Fruit fly (Drosophila melanogaster) whole organism, embryonic: ENCODE data around the gene IleRS-m.

Experiments used
- Atf-2 ChIP-seq: fragments of 200-800 bp; sonication (Bioruptor generic); optimal IDR thresholded peaks from 2 replicates; lab custom pipeline; 2016; ENCODE audit warnings: missing biosample characterization, missing genetic modification characterization
- Blimp-1 ChIP-seq: fragments of 200-800 bp; sonication (Bioruptor generic); optimal IDR thresholded peaks from 3 replicates; lab custom pipeline; 2018; ENCODE audit warnings: missing biosample characterization, missing genetic modification characterization, mild to moderate bottlenecking, moderate library complexity, missing genetic modification reagents
- CG1529 ChIP-seq: fragments of 200-800 bp; sonication (Bioruptor generic); optimal IDR thresholded peaks from 3 replicates; lab custom pipeline; 2018; ENCODE audit warnings: missing biosample characterization, missing genetic modification characterization
- CG1602 ChIP-seq: fragments of 200-800 bp; sonication (Bioruptor generic); optimal IDR thresholded peaks from 3 replicates; lab custom pipeline; 2016; ENCODE audit warnings: missing biosample characterization, missing genetic modification characterization
- CG1647 ChIP-seq: fragments of 200-800 bp; sonication (Bioruptor generic); optimal IDR thresholded peaks from 3 replicates; lab custom pipeline; 2016; ENCODE audit warnings: missing biosample characterization, missing genetic modification characterization
- CG17186 ChIP-seq: fragments of 200-800 bp; sonication (Bioruptor generic); optimal IDR thresholded peaks from 3 replicates; lab custom pipeline; 2017; ENCODE audit warnings: missing biosample characterization, missing genetic modification reagents, missing genetic modification characterization
- CG18262 ChIP-seq: fragments of 200-800 bp; optimal IDR thresholded peaks from 3 replicates; lab custom pipeline; 2019; ENCODE audit warnings: missing biosample characterization, mild to moderate bottlenecking, missing genetic modification characterization, moderate library complexity
- CG2116 ChIP-seq: fragments of 200-800 bp; sonication (Bioruptor generic); optimal IDR thresholded peaks from 3 replicates; lab custom pipeline; 2018; ENCODE audit warnings: missing biosample characterization, mild to moderate bottlenecking, missing genetic modification characterization
- CG2120 ChIP-seq: fragments of 200-800 bp; sonication (Bioruptor generic); optimal IDR thresholded peaks from 3 replicates; lab custom pipeline; 2016; ENCODE audit warnings: missing biosample characterization, missing genetic modification characterization
- CG2129 ChIP-seq: fragments of 200-800 bp; sonication (Bioruptor generic); IDR thresholded peaks from 2 replicates; pipeline ENCODE4 v1.3.6; 2022; ENCODE audit warnings: missing biosample characterization, missing genetic modification characterization; ENCODE audit not compliant: partially characterized antibody
- CG31388 ChIP-seq: fragments of 200-800 bp; sonication (Bioruptor generic); optimal IDR thresholded peaks from 2 replicates; lab custom pipeline; 2016; ENCODE audit warnings: missing biosample characterization, missing genetic modification characterization
- CG32532 ChIP-seq: fragments of 200-800 bp; sonication (Bioruptor generic); IDR thresholded peaks from 2 replicates; pipeline ENCODE4 v1.3.6; 2022; ENCODE audit warnings: missing biosample characterization, missing genetic modification characterization
- CG42726 ChIP-seq: fragments of 200-800 bp; sonication (Bioruptor generic); IDR thresholded peaks from 2 replicates; pipeline ENCODE4 v1.3.6; 2022; ENCODE audit warnings: missing biosample characterization, missing genetic modification characterization; ENCODE audit not compliant: partially characterized antibody
- CG43689 ChIP-seq: fragments of 200-800 bp; sonication (Bioruptor generic); IDR thresholded peaks from 2 replicates; pipeline ENCODE4 v1.3.6; 2022; ENCODE audit warnings: missing biosample characterization, missing genetic modification characterization
- CG6254 ChIP-seq: fragments of 200-800 bp; sonication (Bioruptor generic); optimal IDR thresholded peaks from 3 replicates; lab custom pipeline; 2017; ENCODE audit warnings: mild to moderate bottlenecking, missing biosample characterization, missing genetic modification reagents, missing genetic modification characterization
- Elba2 ChIP-seq: fragments of 200-800 bp; sonication (Bioruptor generic); optimal IDR thresholded peaks from 3 replicates; lab custom pipeline; 2016; ENCODE audit warnings: missing biosample characterization, missing genetic modification characterization
- Ets97D ChIP-seq: fragments of 200-800 bp; sonication (Bioruptor generic); optimal IDR thresholded peaks from 3 replicates; lab custom pipeline; 2016; ENCODE audit warnings: missing biosample characterization, missing genetic modification characterization
- Hand ChIP-seq: fragments of 200-800 bp; sonication (Bioruptor generic); optimal IDR thresholded peaks from 2 replicates; lab custom pipeline; 2017; ENCODE audit warnings: mild to moderate bottlenecking, missing biosample characterization, missing genetic modification reagents, missing genetic modification characterization
- HmgZ ChIP-seq: fragments of 200-800 bp; sonication (Bioruptor generic); optimal IDR thresholded peaks from 2 replicates; lab custom pipeline; 2018; ENCODE audit warnings: missing biosample characterization, mild to moderate bottlenecking, missing genetic modification characterization
- MESR4 ChIP-seq: fragments of 200-800 bp; sonication (Bioruptor generic); optimal IDR thresholded peaks from 2 replicates; lab custom pipeline; 2018; ENCODE audit warnings: missing biosample characterization, mild to moderate bottlenecking, missing genetic modification characterization, moderate library complexity
- Myb ChIP-seq: fragments of 200-800 bp; sonication (Bioruptor generic); optimal IDR thresholded peaks from 2 replicates; lab custom pipeline; 2016; ENCODE audit warnings: missing biosample characterization, missing genetic modification characterization
- Nf-YC ChIP-seq: fragments of 200-800 bp; optimal IDR thresholded peaks from 3 replicates; lab custom pipeline; 2019; ENCODE audit warnings: missing biosample characterization, mild to moderate bottlenecking, missing genetic modification characterization, moderate library complexity
- NfI ChIP-seq: fragments of 200-800 bp; sonication (Bioruptor generic); optimal IDR thresholded peaks from 3 replicates; lab custom pipeline; 2018; ENCODE audit warnings: missing biosample characterization, mild to moderate bottlenecking, missing genetic modification characterization, moderate library complexity
- Poxn ChIP-seq: fragments of 200-800 bp; sonication (Bioruptor generic); IDR thresholded peaks from 2 replicates; pipeline ENCODE4 v1.3.6; 2022; ENCODE audit warnings: missing biosample characterization, missing genetic modification characterization
- Ravus ChIP-seq: fragments of 200-800 bp; sonication (Bioruptor generic); IDR thresholded peaks from 2 replicates; pipeline ENCODE4 v1.3.6; 2022; ENCODE audit warnings: missing biosample characterization, missing genetic modification characterization
- ase ChIP-seq: fragments of 200-800 bp; sonication (Bioruptor generic); IDR thresholded peaks from 3 replicates; pipeline ENCODE4 v1.3.6; 2022; ENCODE audit warnings: missing biosample characterization, missing genetic modification characterization
- bbx ChIP-seq: fragments of 200-800 bp; sonication (Bioruptor generic); IDR thresholded peaks from 2 replicates; pipeline ENCODE4 v1.3.6; 2022; ENCODE audit warnings: missing biosample characterization, missing genetic modification characterization; ENCODE audit not compliant: partially characterized antibody
- caup ChIP-seq: fragments of 200-800 bp; sonication (Bioruptor generic); optimal IDR thresholded peaks from 3 replicates; lab custom pipeline; 2017; ENCODE audit warnings: missing biosample characterization, mild to moderate bottlenecking, missing genetic modification characterization, moderate library complexity; ENCODE audit not compliant: severe bottlenecking
- chif ChIP-seq, 2 experiments: fragments of 200-800 bp; sonication (Bioruptor generic); optimal IDR thresholded peaks; 3 replicates each; lab custom pipeline; 2016; ENCODE audit warnings: missing biosample characterization in 2 of 2, missing genetic modification characterization in 2 of 2
- crp ChIP-seq, 2 experiments: fragments of 200-800 bp; sonication (Bioruptor generic); optimal IDR thresholded peaks; 2 replicates in 1 of 2; 3 replicates in 1 of 2; lab custom pipeline; 2017; ENCODE audit warnings: missing biosample characterization in 2 of 2, missing genetic modification characterization in 2 of 2, mild to moderate bottlenecking in 1 of 2, moderate library complexity in 1 of 2
- dati ChIP-seq: fragments of 200-800 bp; sonication (Bioruptor generic); IDR thresholded peaks from 2 replicates; pipeline ENCODE4 v1.3.6; 2022; ENCODE audit warnings: missing biosample characterization, missing genetic modification characterization
- ems ChIP-seq: fragments of 200-800 bp; sonication (Bioruptor generic); optimal IDR thresholded peaks from 3 replicates; lab custom pipeline; 2016; ENCODE audit warnings: missing biosample characterization, missing genetic modification characterization
- fd64A ChIP-seq: fragments of 200-800 bp; sonication (Bioruptor generic); optimal IDR thresholded peaks from 3 replicates; lab custom pipeline; 2018; ENCODE audit warnings: missing biosample characterization, mild to moderate bottlenecking, missing genetic modification characterization
- gcm ChIP-seq: fragments of 200-800 bp; sonication (Bioruptor generic); optimal IDR thresholded peaks from 2 replicates; lab custom pipeline; 2019; ENCODE audit warnings: missing biosample characterization, mild to moderate bottlenecking, missing genetic modification characterization, moderate library complexity
- lov ChIP-seq, 2 experiments: fragments of 200-800 bp in 1 of 2; fragments of >200 bp in 1 of 2; sonication (Bioruptor generic) in 1 of 2; IDR thresholded peaks in 1 of 2; optimal IDR thresholded peaks in 1 of 2; 2 replicates in 1 of 2; 3 replicates in 1 of 2; pipeline versions ENCODE4 v1.3.6 to Lab custom; 2017 to 2022; ENCODE audit warnings: missing biosample characterization in 1 of 2, missing genetic modification characterization in 1 of 2
- luna ChIP-seq: fragments of 200-800 bp; sonication (Bioruptor generic); optimal IDR thresholded peaks from 2 replicates; lab custom pipeline; 2016; ENCODE audit warnings: missing biosample characterization, missing genetic modification characterization
- nmo ChIP-seq: fragments of 200-800 bp; sonication (Bioruptor generic); optimal IDR thresholded peaks from 2 replicates; lab custom pipeline; 2018; ENCODE audit warnings: missing biosample characterization, mild to moderate bottlenecking, missing genetic modification characterization, moderate library complexity
- pita ChIP-seq: fragments of 200-800 bp; sonication (Bioruptor generic); optimal IDR thresholded peaks from 2 replicates; lab custom pipeline; 2017; ENCODE audit warnings: missing biosample characterization, mild to moderate bottlenecking, missing genetic modification characterization
- ranshi ChIP-seq: fragments of 200-800 bp; sonication (Bioruptor generic); IDR thresholded peaks from 2 replicates; pipeline ENCODE4 v1.3.6; 2022; ENCODE audit warnings: missing biosample characterization, missing genetic modification characterization
- slp2 ChIP-seq: fragments of 200-800 bp; sonication (Bioruptor generic); optimal IDR thresholded peaks from 2 replicates; lab custom pipeline; 2016; ENCODE audit warnings: missing biosample characterization, missing genetic modification characterization

The IleRS-m gene

DNA sequence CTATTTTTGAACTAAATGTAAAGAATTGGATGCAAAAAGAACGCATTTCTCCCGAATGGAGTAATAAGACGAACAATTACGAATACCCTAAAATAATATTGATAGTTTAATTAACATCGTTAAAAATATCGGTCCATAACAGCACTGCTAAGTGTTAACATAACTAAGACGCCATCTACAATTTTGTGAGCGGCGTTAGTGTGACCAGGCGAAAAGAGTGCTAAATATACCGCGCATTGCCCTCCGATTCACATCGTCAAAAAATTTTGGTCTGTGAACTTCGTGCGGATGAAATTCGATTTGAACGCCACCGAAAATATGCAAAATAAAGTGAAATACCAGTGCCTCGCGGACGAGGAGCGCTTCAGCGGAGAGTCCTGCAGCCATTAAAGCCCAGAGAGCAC is 48.4 kb upstream of the IleRS-m start, which contains the start of gene Mbs (continued):
- TF ChIP-seq fd64A (GFP tag; lab: Kevin White, UChicago), result no peak
- TF ChIP-seq Poxn, result no peak
- peak; percentile 46 for TF ChIP-seq CG17186 (GFP tag; lab: Kevin White, UChicago)
- no peak for TF ChIP-seq ranshi (GFP tag; lab: Robert Waterston, UW)
- no peak for TF ChIP-seq chif (GFP tag; optimal IDR thresholded peaks at IDR 0.05; lab: Kevin White, UChicago)
- peak; percentile 57; the same call in 1 of the 2 replicates for TF ChIP-seq CG2129 (GFP tag; lab: Robert Waterston, UW)
- TF ChIP-seq dati (GFP tag; lab: Robert Waterston, UW), result no peak
- TF ChIP-seq Nf-YC, result peak; percentile 31
- TF ChIP-seq MESR4 (GFP tag; lab: Kevin White, UChicago), result peak; percentile 62
- TF ChIP-seq CG43689 (GFP tag; lab: Robert Waterston, UW), result no peak
- no peak for TF ChIP-seq ems (GFP tag; lab: Kevin White, UChicago)
- no peak for TF ChIP-seq Elba2
- TF ChIP-seq CG32532 (GFP tag; lab: Robert Waterston, UW), result no peak
- TF ChIP-seq CG18262, result no peak
- TF ChIP-seq luna (GFP tag; lab: Kevin White, UChicago), result no peak
- no peak for TF ChIP-seq slp2 (GFP tag; lab: Kevin White, UChicago)
- no peak for TF ChIP-seq pita
- TF ChIP-seq HmgZ (tag; lab: Kevin White, UChicago), result peak; percentile 33
- no peak for TF ChIP-seq Atf-2 (GFP tag; lab: Kevin White, UChicago)
- no peak for TF ChIP-seq CG1602
- TF ChIP-seq CG2116 (GFP tag; lab: Kevin White, UChicago), result no peak
- TF ChIP-seq ase (GFP tag; lab: Robert Waterston, UW), result no peak
- TF ChIP-seq crp (GFP tag; optimal IDR thresholded peaks at IDR 0.05; lab: Kevin White, UChicago), result no peak
- peak; percentile 54; the same call in 1 of the 2 replicates for TF ChIP-seq CG42726 (GFP tag; lab: Robert Waterston, UW)
- no peak for TF ChIP-seq Hand
- TF ChIP-seq Myb (GFP tag; lab: Kevin White, UChicago), result no peak
- no peak for TF ChIP-seq NfI (GFP tag; lab: Kevin White, UChicago)
- TF ChIP-seq gcm (GFP tag; lab: Kevin White, UChicago), result no peak
- no peak for TF ChIP-seq nmo (GFP tag; lab: Kevin White, UChicago)
- no peak for TF ChIP-seq CG1647 (GFP tag; lab: Kevin White, UChicago)
- no peak for TF ChIP-seq Ravus
- TF ChIP-seq bbx (GFP tag; lab: Robert Waterston, UW), result peak; percentile 71
- TF ChIP-seq CG2120, result no peak
- peak; percentile 27 for TF ChIP-seq Ets97D
- TF ChIP-seq lov (optimal IDR thresholded peaks at IDR 0.05; lab: Kevin White, UChicago), result no peak
- no peak for TF ChIP-seq lov (GFP tag; IDR thresholded peaks at IDR 0.05; lab: Robert Waterston, UW)
- TF ChIP-seq caup (GFP tag; lab: Kevin White, UChicago), result peak; percentile 27
- TF ChIP-seq CG1529 (GFP tag; lab: Kevin White, UChicago), result no peak
- TF ChIP-seq CG31388 (GFP tag; lab: Kevin White, UChicago), result no peak
- no peak for TF ChIP-seq Blimp-1 (GFP tag; lab: Kevin White, UChicago)
- TF ChIP-seq CG6254 (GFP tag; lab: Kevin White, UChicago), result no peak
- TF ChIP-seq, all 482 proteins: peak for 130
